Worm (Caenorhabditis elegans) whole organism, dauer: ENCODE results near the gene C10G8.3.

ENCODE experiments used
- unc-62 ChIP-seq: sonication (generic microtip); optimal IDR thresholded peaks from 2 replicates; lab custom pipeline; 2017; ENCODE audit warnings: missing biosample characterization, missing genetic modification reagents, missing genetic modification characterization

Gene C10G8.3

ce11 chrV:5304366-5304765 lies 8.2 kb upstream of the C10G8.3 start:
- no peak for TF ChIP-seq unc-62 (GFP tag; lab: Kevin White, UChicago)

ce11 chrV:5311635-5312034 lies 918 bp upstream of the C10G8.3 start, which contains the start of gene C10G8.4:
Gene C10G8.4 (plus strand): TSS chrV:5311935.
- no peak for TF ChIP-seq unc-62 (GFP tag; lab: Kevin White, UChicago)

- no peak for TF ChIP-seq unc-62 (GFP tag; lab: Kevin White, UChicago)
Measured at ce11 chrV:5314104-5314503, 1.6 kb downstream of the C10G8.3 start, which contains the start of gene C10G8.2. Gene C10G8.2 (plus strand): TSS chrV:5314404.

ce11 chrV:5318349-5318748 lies 5.8 kb downstream of the C10G8.3 start:
- no peak for TF ChIP-seq unc-62 (GFP tag; lab: Kevin White, UChicago)

- TF ChIP-seq unc-62 (GFP tag; lab: Kevin White, UChicago), result no peak
Measured at ce11 chrV:5319477-5319876, 6.9 kb downstream of the C10G8.3 start, which contains the start of gene ceh-34. Gene ceh-34 (minus strand): TSS chrV:5319577.

ce11 chrV:5322815-5323214 lies 10.3 kb downstream of the C10G8.3 start:
- TF ChIP-seq unc-62 (GFP tag; lab: Kevin White, UChicago), result no peak

ce11 chrV:5324566-5324965 lies 12.0 kb downstream of the C10G8.3 start, which contains the start of gene ceh-33:
Gene ceh-33 (minus strand): TSS chrV:5324666.
- TF ChIP-seq unc-62 (GFP tag; lab: Kevin White, UChicago), result no peak

ce11 chrV:5328314-5328713 lies 15.8 kb downstream of the C10G8.3 start, which contains the start of gene C10G8.8:
Gene C10G8.8 (minus strand): TSS chrV:5328414.
- no peak for TF ChIP-seq unc-62 (GFP tag; lab: Kevin White, UChicago)

ce11 chrV:5329677-5330266 lies 17.2 kb downstream of the C10G8.3 start:
- no peak for TF ChIP-seq unc-62 (GFP tag; lab: Kevin White, UChicago)

- no peak for TF ChIP-seq unc-62 (GFP tag; lab: Kevin White, UChicago)
Measured at ce11 chrV:5330967-5331366, 18.4 kb downstream of the C10G8.3 start, which contains the start of gene srg-26. Gene srg-26 (plus strand): TSS chrV:5331267.

- TF ChIP-seq unc-62 (GFP tag; lab: Kevin White, UChicago), result no peak
Measured at ce11 chrV:5334588-5334987, 22.0 kb downstream of the C10G8.3 start, which contains the start of gene srg-28. Gene srg-28 (plus strand): TSS chrV:5334888.

ce11 chrV:5336884-5337283 lies 24.3 kb downstream of the C10G8.3 start, which contains the start of gene srg-29:
Gene srg-29 (plus strand): TSS chrV:5337184.
- TF ChIP-seq unc-62 (GFP tag; lab: Kevin White, UChicago), result no peak

ce11 chrV:5339497-5339896 lies 26.9 kb downstream of the C10G8.3 start, which contains the start of gene srg-27:
Gene srg-27 (plus strand): TSS chrV:5339797.
- no peak for TF ChIP-seq unc-62 (GFP tag; lab: Kevin White, UChicago)

- TF ChIP-seq unc-62 (GFP tag; lab: Kevin White, UChicago), result no peak
Measured at ce11 chrV:5345419-5345818, 32.9 kb downstream of the C10G8.3 start, which contains the start of gene srg-25. Gene srg-25 (minus strand): TSS chrV:5345519.

ce11 chrV:5349471-5349870 lies 36.9 kb downstream of the C10G8.3 start, which contains the start of gene T09D3.3:
Gene T09D3.3 (minus strand): TSS chrV:5349571.
- no peak for TF ChIP-seq unc-62 (GFP tag; lab: Kevin White, UChicago)

- TF ChIP-seq unc-62 (GFP tag; lab: Kevin White, UChicago), result no peak
Measured at ce11 chrV:5351483-5351882, 38.9 kb downstream of the C10G8.3 start, which contains the start of gene srd-9. Gene srd-9 (plus strand): TSS chrV:5351783.

ce11 chrV:5358772-5359171 lies 46.2 kb downstream of the C10G8.3 start, which contains the start of gene nhr-216:
Gene nhr-216 (minus strand): TSS chrV:5358872.
- no peak for TF ChIP-seq unc-62 (GFP tag; lab: Kevin White, UChicago)
